Worm (Caenorhabditis elegans): ENCODE measurements around the gene Y22D7AR.2.

- no peak for TF ChIP-seq unc-130 (tag; optimal IDR thresholded peaks at IDR 0.05)
- TF ChIP-seq dpl-1 (GFP tag; optimal IDR thresholded peaks at IDR 0.05): no peak
- TF ChIP-seq nhr-76 (tag; optimal IDR thresholded peaks at IDR 0.05): no peak
- TF ChIP-seq zag-1 (tag; optimal IDR thresholded peaks at IDR 0.05): no peak
Observed at ce11 chrIII:1733412-1733811, 27.7 kb downstream of the Y22D7AR.2 start.

All from whole organism, L1 larva.